Fruit fly (Drosophila melanogaster): Measurements from ENCODE around the gene alpha4GT1.

alpha4GT1 gene

DNA sequence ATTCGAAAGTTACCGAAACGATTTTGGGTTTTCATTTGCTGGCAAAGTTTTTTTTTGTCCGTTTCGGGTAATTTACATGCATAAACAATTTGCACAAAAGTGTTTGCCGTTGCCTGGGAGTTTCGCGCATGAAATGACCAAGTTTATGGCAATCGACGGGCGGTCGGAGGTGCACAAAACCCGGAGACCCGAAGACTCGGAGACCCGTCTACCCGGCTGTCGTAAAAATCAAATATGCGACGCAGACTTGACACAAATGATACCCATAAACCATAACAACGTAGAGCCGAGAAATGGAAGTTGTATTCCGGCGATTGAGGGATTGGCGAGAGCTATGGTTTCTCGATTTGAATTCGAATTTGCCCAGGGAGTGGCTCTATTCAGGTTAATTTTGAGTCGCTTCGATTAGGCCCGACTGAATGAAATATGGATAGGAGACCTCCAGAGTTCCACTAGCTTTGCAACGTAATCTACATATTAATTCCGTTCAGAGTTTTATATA lies 16.0 kb downstream of the alpha4GT1 start (continued):
- no peak for TF ChIP-seq CG30020 (tag; optimal IDR thresholded peaks at IDR 0.05)
- no peak for TF ChIP-seq Blimp-1 (GFP tag; optimal IDR thresholded peaks at IDR 0.05)
- no peak for TF ChIP-seq pnt (GFP tag; optimal IDR thresholded peaks at IDR 0.05)
- TF ChIP-seq Mes4 (GFP tag; optimal IDR thresholded peaks at IDR 0.05): no peak
- TF ChIP-seq CG10462 (GFP tag; optimal IDR thresholded peaks at IDR 0.05): no peak
- no peak for TF ChIP-seq CG32767 (GFP tag; IDR thresholded peaks at IDR 0.05)
- TF ChIP-seq Xbp1 (GFP tag; optimal IDR thresholded peaks at IDR 0.05): no peak
- TF ChIP-seq HLH4C (GFP tag; IDR thresholded peaks at IDR 0.05; ENCODE audit: partially characterized antibody): no peak

DNA sequence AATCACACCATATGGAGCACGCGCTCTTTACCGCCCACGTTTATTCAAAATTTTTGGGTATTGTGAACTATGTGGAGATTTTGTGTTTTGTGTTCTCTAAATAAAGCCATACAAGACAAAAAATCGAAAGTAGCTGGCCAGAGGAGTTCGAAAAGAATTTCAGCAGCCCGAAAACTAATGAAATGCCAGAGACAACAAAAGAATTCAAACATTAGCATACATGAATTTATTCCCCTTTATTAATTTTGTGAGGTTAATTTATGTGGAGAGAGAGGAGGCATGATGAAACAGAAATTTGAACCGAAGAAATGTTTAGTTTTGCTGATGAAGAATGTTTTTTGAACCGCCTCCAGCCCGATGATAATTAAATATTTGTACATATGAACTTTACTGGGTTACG lies 16.7 kb downstream of the alpha4GT1 start:
- TF ChIP-seq Blimp-1 (GFP tag; optimal IDR thresholded peaks at IDR 0.05) (peak; percentile 83), Ssrp (tag; optimal IDR thresholded peaks at IDR 0.05) (no peak), Opbp (GFP tag; IDR thresholded peaks at IDR 0.05; ENCODE audit: partially characterized antibody) (no peak), Usf (GFP tag; optimal IDR thresholded peaks at IDR 0.05) (no peak), luna (GFP tag; optimal IDR thresholded peaks at IDR 0.05) (no peak), CG7987 (GFP tag; optimal IDR thresholded peaks at IDR 0.05) (no peak), CG17328 (GFP tag; IDR thresholded peaks at IDR 0.05) (no peak), CG18619 (GFP tag; optimal IDR thresholded peaks at IDR 0.05) (no peak), vvl (GFP tag; IDR thresholded peaks at IDR 0.05) (peak; percentile 56), gfzf (GFP tag; optimal IDR thresholded peaks at IDR 0.05) (no peak), gce (GFP tag; IDR thresholded peaks at IDR 0.05) (no peak), CG13894 (tag; optimal IDR thresholded peaks at IDR 0.05) (peak; percentile 39), al (GFP tag; IDR thresholded peaks at IDR 0.05) (no peak), BEAF-32 (GFP tag; optimal IDR thresholded peaks at IDR 0.05) (no peak), tin (GFP tag; optimal IDR thresholded peaks at IDR 0.05) (no peak), CG2129 (GFP tag; IDR thresholded peaks at IDR 0.05; ENCODE audit: partially characterized antibody) (no peak), sd (tag; optimal IDR thresholded peaks at IDR 0.05) (peak; percentile 71), slp2 (GFP tag; optimal IDR thresholded peaks at IDR 0.05) (no peak), ac (GFP tag; optimal IDR thresholded peaks at IDR 0.05) (no peak), CG7745 (tag; optimal IDR thresholded peaks at IDR 0.05) (peak; percentile 51)

DNA sequence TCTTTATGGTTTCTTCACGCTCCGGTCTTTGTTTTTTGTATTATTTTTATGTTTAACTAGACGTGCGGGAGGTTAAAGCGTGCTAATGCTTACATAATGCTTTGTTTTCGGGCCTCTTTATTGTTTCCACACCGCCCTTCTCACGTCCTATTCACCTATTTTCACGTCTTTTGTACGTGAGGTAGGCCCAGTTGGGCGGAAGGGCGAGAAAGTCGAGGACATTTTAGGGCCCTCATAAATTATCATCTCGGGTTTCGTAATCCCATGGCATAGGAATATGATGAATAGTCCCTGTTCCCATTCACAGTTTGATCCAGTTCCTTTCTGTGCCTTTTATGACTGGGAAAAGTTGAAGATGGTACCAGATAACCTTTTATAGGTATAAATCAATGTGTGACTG lies 17.5 kb downstream of the alpha4GT1 start:
- no peak for TF ChIP-seq CG6175 (GFP tag; IDR thresholded peaks at IDR 0.05)
- no peak for TF ChIP-seq NFAT (GFP tag; IDR thresholded peaks at IDR 0.05)
- peak in 1 of 2 experiments; percentile 43 for TF ChIP-seq Pdp1 (GFP tag; optimal IDR thresholded peaks at IDR 0.05)
- no peak for TF ChIP-seq CG32772 (GFP tag; IDR thresholded peaks at IDR 0.05)
- TF ChIP-seq CrebB (tag; optimal IDR thresholded peaks at IDR 0.05): no peak
- peak; percentile 32 for TF ChIP-seq Med (GFP tag)
- TF ChIP-seq hbn (GFP tag; IDR thresholded peaks at IDR 0.05; ENCODE audit: partially characterized antibody): no peak
- peak in 1 of 2 experiments; percentile 77 for TF ChIP-seq tll (GFP tag; optimal IDR thresholded peaks at IDR 0.05)
- TF ChIP-seq H2.0 (GFP tag; IDR thresholded peaks at IDR 0.05): no peak
- TF ChIP-seq gce (GFP tag; IDR thresholded peaks at IDR 0.05): no peak
- no peak for TF ChIP-seq Tbp (GFP tag; optimal IDR thresholded peaks at IDR 0.05)
- TF ChIP-seq cad (GFP tag; optimal IDR thresholded peaks at IDR 0.05): peak; percentile 96
- TF ChIP-seq fd64A (GFP tag; optimal IDR thresholded peaks at IDR 0.05): no peak
- TF ChIP-seq da (GFP tag; optimal IDR thresholded peaks at IDR 0.05): no peak
- no peak for TF ChIP-seq onecut (GFP tag; IDR thresholded peaks at IDR 0.05)
- TF ChIP-seq Bteb2 (GFP tag; optimal IDR thresholded peaks at IDR 0.05): no peak
- TF ChIP-seq YL-1 (GFP tag; optimal IDR thresholded peaks at IDR 0.05): no peak
- no peak for TF ChIP-seq CG5245 (GFP tag; optimal IDR thresholded peaks at IDR 0.05)
- TF ChIP-seq Trl (optimal IDR thresholded peaks at IDR 0.05): no peak
- no peak for TF ChIP-seq Trl (GFP tag; optimal IDR thresholded peaks at IDR 0.05)
- TF ChIP-seq CG14441 (GFP tag; IDR thresholded peaks at IDR 0.05): no peak
- TF ChIP-seq CG7556 (GFP tag; optimal IDR thresholded peaks at IDR 0.05): no peak
- TF ChIP-seq en (GFP tag; optimal IDR thresholded peaks at IDR 0.05): no peak
- TF ChIP-seq B-H2 (GFP tag; optimal IDR thresholded peaks at IDR 0.05): no peak

All from whole organism, embryonic.